Worm (Caenorhabditis elegans) whole organism, L4/young adult: ENCODE measurements around the gene Y45F10D.15.

ENCODE experiments used
- W03F9.2 ChIP-seq: fragments of 150-350 bp; optimal IDR thresholded peaks from 2 replicates; lab custom pipeline; 2014; ENCODE audit warnings: missing biosample characterization, missing genetic modification characterization
- dao-5 ChIP-seq: sonication (generic microtip); optimal IDR thresholded peaks from 2 replicates; lab custom pipeline; 2016; ENCODE audit warnings: missing genotype, missing genetic modification characterization, moderate library complexity, missing compliant biosample characterization
- him-1 ChIP-seq: sonication (generic microtip); optimal IDR thresholded peaks from 2 replicates; lab custom pipeline; 2016; ENCODE audit warnings: missing genotype, missing genetic modification reagents, missing genetic modification characterization, missing compliant biosample characterization

Y45F10D.15 gene

DNA sequence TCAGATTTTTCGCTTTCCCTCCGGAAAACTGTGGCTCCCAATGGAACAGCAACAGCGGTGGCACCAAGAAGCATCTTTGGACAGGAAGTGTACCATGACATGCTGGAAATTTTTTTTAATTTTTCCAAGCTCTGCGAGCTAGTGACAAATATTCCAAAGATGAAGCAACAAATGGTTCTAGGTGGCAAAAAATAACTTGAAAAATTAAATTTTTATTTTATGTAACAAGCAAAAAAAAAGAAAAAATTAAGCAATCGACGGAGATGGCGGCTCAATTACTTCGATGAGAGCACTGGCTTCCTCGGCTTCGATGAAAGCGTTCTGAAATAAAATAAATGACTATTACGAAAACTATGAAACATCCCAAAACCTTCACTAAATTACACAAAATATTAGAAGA is 35.2 kb downstream of the Y45F10D.15 start, which contains the start of gene lact-9:
Gene lact-9 (minus strand): TSS at position 101 of the 400 bp plus-strand sequence.
- no peak for TF ChIP-seq dao-5

DNA sequence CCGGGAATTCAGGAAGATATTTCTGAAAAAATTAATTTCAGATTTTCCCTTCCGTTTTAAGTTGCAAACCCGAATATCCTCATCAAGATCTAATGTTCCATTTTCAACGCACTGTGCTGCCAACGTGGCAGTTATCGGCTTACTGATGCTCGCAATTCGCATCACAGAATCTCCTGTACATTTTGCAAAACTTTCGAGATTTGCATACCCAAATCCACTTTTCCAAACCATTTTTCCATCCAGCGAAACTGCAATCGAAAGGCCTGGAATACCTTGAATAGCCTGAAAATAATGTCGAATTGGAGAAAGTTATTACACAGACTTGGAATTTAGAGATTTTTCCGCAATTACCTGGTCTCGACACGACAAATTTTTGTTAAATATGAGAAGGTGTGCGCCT is 36.0 kb downstream of the Y45F10D.15 start:
- no peak for TF ChIP-seq dao-5
- no peak for TF ChIP-seq W03F9.2 (tag; lab: Kevin White, UChicago)
- TF ChIP-seq him-1 (tag; lab: Kevin White, UChicago), result no peak

DNA sequence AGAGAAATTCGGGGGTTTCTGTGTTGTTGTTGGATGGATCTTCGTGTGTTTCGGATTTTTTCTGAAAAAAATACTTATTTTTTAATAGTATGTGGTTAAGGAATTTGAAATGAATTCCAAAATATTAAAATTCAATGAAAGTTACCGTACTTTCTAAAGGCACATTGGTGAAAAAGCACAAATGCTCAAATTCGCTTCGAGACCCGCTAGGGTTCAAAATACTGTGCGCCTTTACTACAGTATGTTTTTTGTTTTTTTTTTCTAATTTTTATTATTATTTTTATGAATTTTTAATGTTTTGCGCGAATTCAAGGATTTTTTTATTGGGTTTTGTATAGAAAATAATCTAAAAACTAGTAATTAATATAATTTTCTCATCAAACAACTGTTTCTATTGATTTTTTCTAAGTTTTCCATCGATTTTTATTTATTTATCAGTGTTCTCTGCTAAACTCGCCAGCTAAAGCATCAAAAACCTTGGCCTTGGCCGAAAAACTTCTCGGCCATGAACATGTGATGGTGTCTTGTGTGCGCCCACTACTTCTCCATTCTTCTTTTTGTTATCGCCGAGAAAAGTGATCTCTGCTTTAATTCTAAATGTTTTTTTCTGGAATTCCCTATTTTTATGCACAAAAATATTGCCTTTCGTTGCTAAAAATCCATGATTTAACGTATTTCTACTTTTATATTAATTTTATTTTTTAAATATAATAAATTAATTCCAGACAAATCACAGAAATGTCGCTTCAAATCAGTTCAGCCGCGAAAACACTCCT is 37.3 kb downstream of the Y45F10D.15 start, which contains the start of gene iscu-1:
Gene iscu-1 (plus strand): TSS at position 726 of the 776 bp plus-strand sequence.
- TF ChIP-seq him-1 (tag; lab: Kevin White, UChicago) (no peak), W03F9.2 (tag; lab: Kevin White, UChicago) (peak; percentile 29)

DNA sequence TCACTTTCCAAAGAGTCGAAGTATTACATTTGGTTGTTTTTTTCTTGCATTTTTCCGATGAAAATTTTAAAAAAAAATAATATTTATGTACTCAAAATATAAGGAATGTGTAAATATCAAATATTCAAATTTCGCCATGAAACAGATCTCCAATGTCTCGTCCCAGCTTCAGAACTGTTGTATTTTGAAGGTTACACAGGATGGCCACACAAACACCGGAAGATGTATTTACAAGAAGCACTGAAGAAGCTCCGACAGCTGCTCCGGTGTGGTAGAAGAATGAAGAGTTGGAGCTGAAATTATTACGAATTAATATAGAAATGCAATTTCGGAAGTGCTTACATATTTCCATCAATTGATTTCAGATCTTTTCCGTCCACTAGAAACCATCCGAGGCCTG is 38.4 kb downstream of the Y45F10D.15 start:
- TF ChIP-seq dao-5 (no peak), him-1 (tag; lab: Kevin White, UChicago) (no peak), W03F9.2 (tag; lab: Kevin White, UChicago) (no peak)

DNA sequence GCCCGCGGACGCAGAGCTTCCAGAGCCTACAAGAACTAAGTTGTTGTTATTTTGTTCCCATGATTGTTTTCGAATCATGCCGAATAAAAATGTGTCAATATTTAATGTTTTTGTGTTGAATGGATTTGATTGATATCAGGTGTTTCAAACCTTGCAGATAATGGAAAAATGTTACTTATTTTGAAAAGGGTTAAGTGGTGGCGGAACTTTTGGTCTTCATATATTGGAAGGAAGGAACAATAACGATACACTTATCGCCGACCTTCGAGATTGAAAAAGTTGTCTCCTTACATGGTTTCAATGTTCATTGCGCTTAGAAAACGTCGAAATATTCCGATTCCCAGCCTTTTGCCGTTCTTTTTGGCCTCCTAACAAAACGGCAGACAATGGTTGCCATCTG is 42.1 kb downstream of the Y45F10D.15 start, which contains the start of gene gly-10:
Gene gly-10 (plus strand): TSS at position 387 of the 400 bp plus-strand sequence.
- TF ChIP-seq W03F9.2 (tag; lab: Kevin White, UChicago) (no peak), dao-5 (no peak), him-1 (tag; lab: Kevin White, UChicago) (no peak)

DNA sequence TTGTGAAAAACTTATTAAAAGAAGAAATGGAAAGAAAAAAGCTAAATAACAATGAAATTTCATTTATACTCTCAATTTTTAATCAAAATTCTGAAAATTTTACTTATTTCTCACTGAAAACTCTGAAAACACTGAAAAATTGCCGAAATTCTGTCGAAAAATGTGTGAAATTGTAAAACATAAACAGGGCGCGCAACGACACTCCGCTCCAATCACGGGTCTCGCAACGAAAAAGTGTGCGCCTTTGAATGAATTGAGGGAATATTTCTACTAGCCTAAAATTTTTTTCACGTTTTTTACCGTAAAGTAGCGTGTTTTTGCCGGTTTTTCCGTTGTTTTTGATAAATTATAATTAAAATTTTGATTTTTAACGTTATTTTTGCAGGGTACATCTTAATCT is 43.3 kb downstream of the Y45F10D.15 start, which contains the start of gene rpl-18:
Gene rpl-18 (plus strand): TSS at position 386 of the 400 bp plus-strand sequence.
- TF ChIP-seq W03F9.2 (tag; lab: Kevin White, UChicago) (peak; percentile 74), him-1 (tag; lab: Kevin White, UChicago) (no peak)

DNA sequence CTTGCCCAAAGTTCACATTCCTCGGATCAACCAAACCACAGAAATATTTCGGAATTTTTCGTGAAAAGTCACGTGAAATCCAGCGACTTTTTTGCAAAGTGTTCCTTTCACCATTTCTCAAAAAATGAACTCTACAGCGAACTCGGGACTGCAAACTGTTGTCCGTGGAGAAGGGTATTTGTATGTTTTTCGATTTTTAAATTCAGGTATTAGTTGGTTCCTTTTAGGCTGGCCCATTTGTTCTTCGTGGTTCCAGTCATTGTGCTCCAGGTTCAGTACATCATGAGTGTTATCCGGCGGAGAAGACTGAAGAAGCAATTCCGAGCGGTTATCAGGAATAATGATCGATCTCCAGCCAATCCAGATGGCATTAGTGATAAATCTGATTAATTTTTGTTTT is 44.0 kb downstream of the Y45F10D.15 start:
- no peak for TF ChIP-seq dao-5
- no peak for TF ChIP-seq W03F9.2 (tag; lab: Kevin White, UChicago)
- no peak for TF ChIP-seq him-1 (tag; lab: Kevin White, UChicago)

DNA sequence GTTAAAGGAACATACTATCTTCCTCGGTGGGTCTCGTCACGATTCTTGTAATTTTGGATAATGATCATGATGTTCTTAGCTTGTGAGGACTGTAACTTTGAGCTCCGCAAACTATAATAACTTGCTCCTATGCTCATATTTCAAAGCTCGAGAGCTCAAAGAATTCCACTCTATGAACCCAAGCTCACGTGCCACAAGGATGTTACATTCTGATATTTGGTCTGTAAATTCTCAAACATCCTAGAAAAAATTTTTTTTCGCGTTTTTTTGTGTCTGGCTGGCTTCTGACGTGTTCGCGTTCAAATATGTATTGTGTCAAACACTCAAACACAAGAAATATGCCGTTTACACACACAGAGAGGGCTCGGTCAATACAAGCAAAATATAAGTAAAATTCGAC is 44.6 kb downstream of the Y45F10D.15 start, which contains the start of gene Y45F10D.16:
Gene Y45F10D.16 (plus strand): TSS at position 301 of the 400 bp plus-strand sequence.
- TF ChIP-seq dao-5 (no peak), him-1 (tag; lab: Kevin White, UChicago) (no peak), W03F9.2 (tag; lab: Kevin White, UChicago) (no peak)

DNA sequence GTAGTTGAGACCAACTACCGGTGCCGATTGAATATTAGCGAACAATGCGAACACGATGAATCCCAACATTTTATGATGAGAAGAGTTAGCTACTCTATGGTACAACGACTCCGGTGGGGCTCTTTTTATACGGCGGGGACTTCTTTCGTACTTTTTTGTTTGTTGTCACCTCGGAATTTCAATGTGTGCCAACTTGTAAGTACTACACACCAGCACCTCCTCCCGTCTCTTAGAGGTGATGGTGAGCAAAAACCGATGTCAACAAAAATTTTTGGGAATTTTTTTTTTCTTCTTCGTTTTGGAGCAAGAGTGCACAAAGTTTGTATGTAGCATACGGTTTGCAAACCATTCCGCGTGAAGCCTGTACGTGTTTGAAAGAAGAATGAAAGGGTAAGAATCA is 46.2 kb downstream of the Y45F10D.15 start, which contains the start of gene Y45F10D.2:
Gene Y45F10D.2 (minus strand): TSS at position 101 of the 400 bp plus-strand sequence.
- TF ChIP-seq him-1 (tag; lab: Kevin White, UChicago) (no peak), dao-5 (no peak), W03F9.2 (tag; lab: Kevin White, UChicago) (no peak)
